Fruit fly (Drosophila melanogaster) whole organism, wandering third instar larva: ENCODE measurements around the gene Rbcn-3A.

Experiments used
- Abd-B ChIP-seq: fragments of >200 bp; optimal IDR thresholded peaks from 2 replicates; lab custom pipeline; 2017; ENCODE audit warnings: missing biosample characterization, missing genetic modification characterization
- CG32264 ChIP-seq: fragments of 200-800 bp; sonication (Bioruptor generic); optimal IDR thresholded peaks from 2 replicates; lab custom pipeline; 2016; ENCODE audit warnings: missing biosample characterization, missing genetic modification characterization
- CG9705 ChIP-seq: fragments of 200-800 bp; sonication (Bioruptor generic); optimal IDR thresholded peaks from 2 replicates; lab custom pipeline; 2018; ENCODE audit warnings: missing biosample characterization, mild to moderate bottlenecking, missing genetic modification characterization
- CrebA ChIP-seq: fragments of 200-800 bp; sonication (Bioruptor generic); optimal IDR thresholded peaks from 2 replicates; lab custom pipeline; 2016; ENCODE audit warnings: missing biosample characterization, mild to moderate bottlenecking, missing genetic modification characterization, borderline replicate concordance
- Dfd ChIP-seq: fragments of >200 bp; optimal IDR thresholded peaks from 2 replicates; lab custom pipeline; 2017; ENCODE audit warnings: missing biosample characterization, missing genetic modification characterization
- Dif ChIP-seq: fragments of 200-275, 200-300 bp; sonication (Bioruptor generic); optimal IDR thresholded peaks from 2 replicates; lab custom pipeline; 2018; ENCODE audit warnings: missing biosample characterization, missing genetic modification characterization; ENCODE audit not compliant: partially characterized antibody
- GATAd ChIP-seq: sonication (Bioruptor generic); optimal IDR thresholded peaks from 2 replicates; lab custom pipeline; 2016; ENCODE audit warnings: missing biosample characterization, missing genetic modification characterization
- HLH106 ChIP-seq: fragments of 200-800 bp; optimal IDR thresholded peaks from 3 replicates; lab custom pipeline; 2019; ENCODE audit warnings: missing biosample characterization, mild to moderate bottlenecking, missing genetic modification characterization, moderate library complexity
- Hnf4 ChIP-seq: fragments of 200-800 bp; sonication (Bioruptor generic); optimal IDR thresholded peaks from 2 replicates; lab custom pipeline; 2016; ENCODE audit warnings: missing biosample characterization, mild to moderate bottlenecking, missing genetic modification characterization
- Hr83 ChIP-seq: fragments of 200-300 bp; sonication (Bioruptor generic); optimal IDR thresholded peaks from 2 replicates; lab custom pipeline; 2016; ENCODE audit warnings: missing biosample characterization, mild to moderate bottlenecking, missing genetic modification characterization, moderate library complexity; ENCODE audit not compliant: poor library complexity, severe bottlenecking
- Myc ChIP-seq: fragments of >200 bp; optimal IDR thresholded peaks from 2 replicates; lab custom pipeline; 2017
- N ChIP-seq: fragments of >200 bp; optimal IDR thresholded peaks from 2 replicates; lab custom pipeline; 2018; ENCODE audit warnings: missing biosample characterization, missing external identifiers, missing genetic modification characterization
- OdsH ChIP-seq: fragments of 200-800 bp; sonication (Bioruptor generic); optimal IDR thresholded peaks from 2 replicates; lab custom pipeline; 2016; ENCODE audit warnings: missing biosample characterization, mild to moderate bottlenecking, missing genetic modification characterization
- Sp1 ChIP-seq: fragments of 200-800 bp; sonication (Bioruptor generic); optimal IDR thresholded peaks from 3 replicates; lab custom pipeline; 2019; ENCODE audit warnings: missing biosample characterization, mild to moderate bottlenecking, missing genetic modification characterization, moderate library complexity
- Vsx2 ChIP-seq: fragments of 200-300, 225-300 bp; sonication (Bioruptor generic); optimal IDR thresholded peaks from 2 replicates; lab custom pipeline; 2018; ENCODE audit warnings: missing biosample characterization, missing genetic modification characterization; ENCODE audit not compliant: partially characterized antibody
- br ChIP-seq: fragments of 200-800 bp; sonication (Bioruptor generic); optimal IDR thresholded peaks from 2 replicates; lab custom pipeline; 2016; ENCODE audit warnings: missing biosample characterization, missing genetic modification characterization
- dl ChIP-seq, 2 experiments: fragments of 175-275, 200-275 bp in 1 of 2; fragments of 200-275 bp in 1 of 2; sonication (Bioruptor generic); optimal IDR thresholded peaks; lab custom pipeline; 2018; ENCODE audit warnings: mild to moderate bottlenecking in 2 of 2, missing biosample characterization in 2 of 2, missing genetic modification characterization in 2 of 2, moderate library complexity in 2 of 2; ENCODE audit not compliant: partially characterized antibody in 2 of 2, insufficient read depth in 1 of 2
- dmrt93B ChIP-seq: fragments of 200-800 bp; sonication (Bioruptor generic); optimal IDR thresholded peaks from 2 replicates; lab custom pipeline; 2018; ENCODE audit warnings: missing biosample characterization, mild to moderate bottlenecking, missing genetic modification characterization
- ey ChIP-seq: fragments of 200-800 bp; sonication (Bioruptor generic); optimal IDR thresholded peaks from 2 replicates; lab custom pipeline; 2016; ENCODE audit warnings: missing biosample characterization, missing genetic modification characterization
- foxo ChIP-seq, 2 experiments: fragments of 200-800 bp; sonication (Bioruptor generic); optimal IDR thresholded peaks; 2 replicates in 1 of 2; 3 replicates in 1 of 2; lab custom pipeline; 2016 to 2017; ENCODE audit warnings: missing biosample characterization in 2 of 2, missing genetic modification characterization in 2 of 2
- fru ChIP-seq: fragments of 200-800 bp; sonication (Bioruptor generic); optimal IDR thresholded peaks from 3 replicates; lab custom pipeline; 2016; ENCODE audit warnings: missing biosample characterization, mild to moderate bottlenecking, missing genetic modification characterization
- h ChIP-seq: fragments of 200-800 bp; sonication (Bioruptor generic); optimal IDR thresholded peaks from 3 replicates; lab custom pipeline; 2016; ENCODE audit warnings: missing biosample characterization, mild to moderate bottlenecking, missing genetic modification characterization
- pan ChIP-seq: fragments of >200 bp; optimal IDR thresholded peaks from 2 replicates; lab custom pipeline; 2017
- psq ChIP-seq: fragments of 200-800 bp; sonication (Bioruptor generic); optimal IDR thresholded peaks from 3 replicates; lab custom pipeline; 2017; ENCODE audit warnings: missing biosample characterization, mild to moderate bottlenecking, missing genetic modification characterization, moderate library complexity
- rgr ChIP-seq: fragments of 200-800 bp; sonication (Bioruptor generic); optimal IDR thresholded peaks from 3 replicates; lab custom pipeline; 2016; ENCODE audit warnings: missing biosample characterization, mild to moderate bottlenecking, missing genetic modification characterization
- sv ChIP-seq: fragments of 200-800 bp; sonication (Bioruptor generic); optimal IDR thresholded peaks from 3 replicates; lab custom pipeline; 2016; ENCODE audit warnings: missing biosample characterization, missing genetic modification characterization
- tai ChIP-seq: sonication (Bioruptor generic); optimal IDR thresholded peaks from 2 replicates; lab custom pipeline; 2016; ENCODE audit warnings: missing biosample characterization, missing genetic modification characterization
- usp ChIP-seq: fragments of >200 bp; optimal IDR thresholded peaks from 2 replicates; lab custom pipeline; 2017; ENCODE audit warnings: missing biosample characterization, missing genetic modification characterization

Gene Rbcn-3A

dm6 chrX:6198554-6198953, 56.7 kb downstream of the Rbcn-3A start, which contains the start of gene CG32751:
Gene CG32751, minus strand, starts transcription at chrX:6198654.
- TF ChIP-seq dl (GFP tag; optimal IDR thresholded peaks at IDR 0.05; lab: Kevin White, UChicago; ENCODE audit: insufficient read depth in 1 of 2, partially characterized antibody in 2 of 2) (no peak), GATAd (no peak), HLH106 (tag; lab: Kevin White, UChicago) (no peak), br (GFP tag; lab: Kevin White, UChicago) (no peak), dmrt93B (GFP tag; lab: Kevin White, UChicago) (no peak), pan (lab: Kevin White, UChicago) (no peak), CG32264 (GFP tag; lab: Kevin White, UChicago) (no peak), N (GFP tag; lab: Kevin White, UChicago) (no peak), CrebA (no peak), Abd-B (GFP tag; lab: Kevin White, UChicago) (no peak)

dm6 chrX:6196339-6196738, 58.9 kb downstream of the Rbcn-3A start, which contains the start of gene CG32750:
Gene CG32750, minus strand, starts transcription at chrX:6196439.
- TF ChIP-seq CG9705 (GFP tag; lab: Kevin White, UChicago), result no peak
- TF ChIP-seq N (GFP tag; lab: Kevin White, UChicago), result no peak
- TF ChIP-seq pan (lab: Kevin White, UChicago), result no peak
- TF ChIP-seq dmrt93B (GFP tag; lab: Kevin White, UChicago), result no peak
- TF ChIP-seq Dif (GFP tag; lab: Kevin White, UChicago), result no peak
- no peak for TF ChIP-seq tai (GFP tag; lab: Kevin White, UChicago)
- no peak for TF ChIP-seq rgr (GFP tag; lab: Kevin White, UChicago)
- no peak for TF ChIP-seq HLH106 (tag; lab: Kevin White, UChicago)

DNA sequence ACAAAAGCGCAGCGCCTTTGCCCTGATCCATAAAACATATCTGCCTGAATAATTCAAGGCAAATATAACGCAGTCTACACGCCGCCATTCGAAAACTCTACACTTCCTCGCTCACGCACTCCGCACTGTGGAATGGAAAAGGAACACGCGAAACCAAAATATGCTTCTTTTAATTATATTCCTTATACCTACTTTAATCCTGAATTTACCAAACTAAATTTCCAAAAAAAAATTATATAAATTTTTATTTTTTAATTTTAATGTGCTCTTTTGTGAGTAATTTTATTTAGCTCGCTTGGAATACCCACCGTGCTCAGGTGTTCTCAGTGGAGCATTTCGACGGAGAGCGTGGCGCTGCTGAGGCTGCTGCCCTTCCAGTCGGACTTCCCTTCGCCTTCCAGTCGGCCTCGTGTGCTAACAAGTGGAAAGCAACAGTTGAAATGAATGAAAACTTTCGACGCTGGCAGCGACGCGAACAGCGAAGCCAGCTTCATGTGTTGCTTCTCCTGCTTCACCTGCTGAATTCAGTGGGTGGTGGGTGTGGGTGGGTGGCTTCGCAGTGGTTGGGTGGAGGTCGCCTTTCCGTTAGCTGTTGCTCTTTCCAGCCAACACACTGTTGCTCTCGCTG, 62.0 kb downstream of the Rbcn-3A start:
- peak; percentile 49 for TF ChIP-seq Sp1 (GFP tag; lab: Kevin White, UChicago)
- TF ChIP-seq sv (GFP tag; lab: Kevin White, UChicago), result peak; percentile 40
- TF ChIP-seq fru (GFP tag; lab: Kevin White, UChicago), result peak; percentile 47
- TF ChIP-seq rgr (GFP tag; lab: Kevin White, UChicago), result peak; percentile 49
- no peak for TF ChIP-seq Dfd
- no peak for TF ChIP-seq usp (GFP tag; lab: Kevin White, UChicago)
- peak; percentile 34 for TF ChIP-seq psq (GFP tag; lab: Kevin White, UChicago)
- TF ChIP-seq OdsH (GFP tag; lab: Kevin White, UChicago), result peak; percentile 38
- TF ChIP-seq HLH106 (tag; lab: Kevin White, UChicago), result peak; percentile 65
- no peak for TF ChIP-seq Hnf4
- TF ChIP-seq ey (GFP tag; lab: Kevin White, UChicago), result peak; percentile 25
- peak; percentile 59 for TF ChIP-seq h (GFP tag; lab: Kevin White, UChicago)
- TF ChIP-seq GATAd, result no peak
- TF ChIP-seq foxo (GFP tag; optimal IDR thresholded peaks at IDR 0.05; lab: Kevin White, UChicago), result peak in 1 of 2 experiments; percentile 64
- TF ChIP-seq dmrt93B (GFP tag; lab: Kevin White, UChicago), result peak; percentile 14
- TF ChIP-seq br (GFP tag; lab: Kevin White, UChicago), result no peak
- no peak for TF ChIP-seq Hr83 (GFP tag; lab: Kevin White, UChicago)

DNA sequence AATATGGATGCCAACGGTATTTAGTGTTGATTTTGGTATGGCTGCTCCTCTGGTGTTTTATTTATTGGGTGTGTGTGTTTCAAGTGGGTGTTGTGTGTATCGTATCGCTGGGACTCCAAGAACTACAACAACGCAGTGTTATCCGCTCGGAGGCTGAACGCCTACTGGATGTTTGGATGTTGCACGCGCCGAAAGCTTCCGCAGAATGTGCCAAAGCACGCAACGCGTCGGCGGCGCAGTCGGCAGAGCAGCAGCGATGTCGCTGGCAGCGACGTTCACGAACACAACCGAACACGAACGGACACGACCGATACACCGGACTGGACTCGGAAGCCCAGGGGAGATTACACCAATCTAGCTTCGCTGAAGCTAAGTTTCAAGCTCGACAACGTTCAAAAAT, 63.0 kb downstream of the Rbcn-3A start, which contains the start of gene Ca-alpha1T:
Gene Ca-alpha1T (minus strand): TSS at position 152 of the 400 bp plus-strand sequence.
- no peak for TF ChIP-seq psq (GFP tag; lab: Kevin White, UChicago)
- TF ChIP-seq br (GFP tag; lab: Kevin White, UChicago), result no peak
- TF ChIP-seq N (GFP tag; lab: Kevin White, UChicago), result no peak
- TF ChIP-seq Myc (lab: Kevin White, UChicago), result no peak
- no peak for TF ChIP-seq Vsx2 (GFP tag; lab: Kevin White, UChicago)
- no peak for TF ChIP-seq Hnf4
- TF ChIP-seq, all 38 proteins: peak for 0
